Worm (Caenorhabditis elegans) whole organism, L2 larva: Measurements from ENCODE around the gene K07C5.2.

Source experiments
- ama-1 ChIP-seq: fragments of 150-350 bp; optimal IDR thresholded peaks from 2 replicates; lab custom pipeline; 2018; ENCODE audit warnings: inconsistent platforms
- mab-5 ChIP-seq: fragments of 150-350 bp; optimal IDR thresholded peaks from 2 replicates; lab custom pipeline; 2014; ENCODE audit warnings: missing biosample characterization, missing genetic modification characterization
- nhr-12 ChIP-seq: fragments of 150-350 bp; optimal IDR thresholded peaks from 2 replicates; lab custom pipeline; 2014; ENCODE audit warnings: missing biosample characterization, missing genetic modification characterization
- nhr-23 ChIP-seq: fragments of 150-350 bp; optimal IDR thresholded peaks from 2 replicates; lab custom pipeline; 2014; ENCODE audit warnings: missing biosample characterization, missing genetic modification reagents, missing genetic modification characterization
- nhr-237 ChIP-seq: fragments of 150-350 bp; optimal IDR thresholded peaks from 2 replicates; lab custom pipeline; 2014; ENCODE audit warnings: missing biosample characterization, missing genetic modification characterization
- nhr-6 ChIP-seq: fragments of 150-350 bp; optimal IDR thresholded peaks from 2 replicates; lab custom pipeline; 2014; ENCODE audit warnings: missing biosample characterization, missing genetic modification characterization
- zag-1 ChIP-seq: fragments of 150-350 bp; optimal IDR thresholded peaks from 2 replicates; lab custom pipeline; 2014; ENCODE audit warnings: missing biosample characterization, missing genetic modification characterization

- TF ChIP-seq nhr-23, result no peak
- TF ChIP-seq zag-1 (tag; lab: Kevin White, UChicago), result no peak
- TF ChIP-seq ama-1 (lab: Kevin White, UChicago), result no peak
- no peak for TF ChIP-seq nhr-237 (tag; lab: Kevin White, UChicago)
- TF ChIP-seq mab-5 (tag; lab: Kevin White, UChicago), result no peak
- no peak for TF ChIP-seq nhr-12 (tag; lab: Kevin White, UChicago)
- no peak for TF ChIP-seq nhr-6
Measured at ce11 chrV:10383950-10384349, 44.6 kb downstream of the K07C5.2 start, which contains the start of gene spe-10.
